Fruit fly (Drosophila melanogaster) whole organism, prepupa: ENCODE measurements around the gene Lint-1.

Experiments used
- CG10631 ChIP-seq: fragments of 200-800 bp; sonication (Bioruptor generic); optimal IDR thresholded peaks from 2 replicates; lab custom pipeline; 2016; ENCODE audit warnings: missing biosample characterization, missing genetic modification characterization
- CG10669 ChIP-seq: fragments of 200-800 bp; sonication (Bioruptor generic); optimal IDR thresholded peaks from 3 replicates; lab custom pipeline; 2018; ENCODE audit warnings: missing biosample characterization, mild to moderate bottlenecking, missing genetic modification characterization, moderate library complexity
- CG11294 ChIP-seq: fragments of 200-800 bp; sonication (Bioruptor generic); IDR thresholded peaks from 2 replicates; pipeline ENCODE4 v1.3.6; 2022; ENCODE audit warnings: missing biosample characterization, missing genetic modification characterization
- CG11762 ChIP-seq: fragments of 200-800 bp; sonication (Bioruptor generic); optimal IDR thresholded peaks from 3 replicates; lab custom pipeline; 2016; ENCODE audit warnings: missing biosample characterization, missing genetic modification characterization; ENCODE audit not compliant: insufficient read depth
- CG11902 ChIP-seq: fragments of 200-800 bp; sonication (Bioruptor generic); optimal IDR thresholded peaks from 3 replicates; lab custom pipeline; 2016; ENCODE audit warnings: missing biosample characterization, missing genetic modification characterization
- CG15336 ChIP-seq: fragments of 200-800 bp; sonication (Bioruptor generic); IDR thresholded peaks from 2 replicates; pipeline ENCODE4 v1.3.6; 2022; ENCODE audit warnings: missing biosample characterization, missing genetic modification characterization
- CG1621 ChIP-seq: fragments of 200-800 bp; sonication (Bioruptor generic); optimal IDR thresholded peaks from 3 replicates; lab custom pipeline; 2018; ENCODE audit warnings: missing biosample characterization, mild to moderate bottlenecking, missing genetic modification characterization
- CG3032 ChIP-seq: fragments of 200-800 bp; optimal IDR thresholded peaks from 2 replicates; lab custom pipeline; 2019; ENCODE audit warnings: missing biosample characterization, mild to moderate bottlenecking, missing genetic modification characterization, moderate library complexity
- CG31627 ChIP-seq: fragments of 200-800 bp; sonication (Bioruptor generic); optimal IDR thresholded peaks from 3 replicates; lab custom pipeline; 2016; ENCODE audit warnings: missing biosample characterization, missing genetic modification characterization
- CG32006 ChIP-seq: fragments of 200-800 bp; sonication (Bioruptor generic); optimal IDR thresholded peaks from 3 replicates; lab custom pipeline; 2017; ENCODE audit warnings: missing biosample characterization, mild to moderate bottlenecking, missing genetic modification characterization
- CG34406 ChIP-seq: fragments of 200-800 bp; sonication (Bioruptor generic); optimal IDR thresholded peaks from 3 replicates; lab custom pipeline; 2016; ENCODE audit warnings: missing biosample characterization, missing genetic modification characterization
- CG3919 ChIP-seq: fragments of 200-800 bp; sonication (Bioruptor generic); optimal IDR thresholded peaks from 3 replicates; lab custom pipeline; 2016; ENCODE audit warnings: missing biosample characterization, missing genetic modification characterization
- CG6163 ChIP-seq: fragments of 200-800 bp; sonication (Bioruptor generic); IDR thresholded peaks from 3 replicates; pipeline ENCODE4 v1.3.6; 2022; ENCODE audit warnings: missing biosample characterization, missing genetic modification characterization
- CG6276 ChIP-seq: fragments of 200-800 bp; sonication (Bioruptor generic); optimal IDR thresholded peaks from 2 replicates; lab custom pipeline; 2017; ENCODE audit warnings: missing biosample characterization, mild to moderate bottlenecking, missing genetic modification characterization
- CG6792 ChIP-seq: fragments of 200-800 bp; sonication (Bioruptor generic); optimal IDR thresholded peaks from 3 replicates; lab custom pipeline; 2016; ENCODE audit warnings: missing biosample characterization, missing genetic modification characterization
- CG6808 ChIP-seq: fragments of 200-800 bp; sonication (Bioruptor generic); optimal IDR thresholded peaks from 3 replicates; lab custom pipeline; 2017; ENCODE audit warnings: missing biosample characterization, missing genetic modification characterization, mild to moderate bottlenecking, moderate library complexity, missing genetic modification reagents
- CG6854 ChIP-seq: fragments of 200-800 bp; sonication (Bioruptor generic); optimal IDR thresholded peaks from 2 replicates; lab custom pipeline; 2017; ENCODE audit warnings: missing biosample characterization, mild to moderate bottlenecking, missing genetic modification characterization
- CG7368 ChIP-seq: fragments of 200-800 bp; sonication (Bioruptor generic); optimal IDR thresholded peaks from 3 replicates; lab custom pipeline; 2016; ENCODE audit warnings: missing biosample characterization, missing genetic modification characterization
- CG8119 ChIP-seq: fragments of 200-800 bp; sonication (Bioruptor generic); IDR thresholded peaks from 3 replicates; pipeline ENCODE4 v1.3.6; 2022; ENCODE audit warnings: missing biosample characterization, missing genetic modification characterization
- CG8632 ChIP-seq: fragments of 200-800 bp; sonication (Bioruptor generic); optimal IDR thresholded peaks from 3 replicates; lab custom pipeline; 2016; ENCODE audit warnings: missing biosample characterization, missing genetic modification characterization
- CG9139 ChIP-seq: fragments of 200-800 bp; sonication (Bioruptor generic); optimal IDR thresholded peaks from 3 replicates; lab custom pipeline; 2017; ENCODE audit warnings: missing biosample characterization, mild to moderate bottlenecking, missing genetic modification characterization
- Eip75B ChIP-seq: fragments of 200-800 bp; sonication (Bioruptor generic); optimal IDR thresholded peaks from 3 replicates; lab custom pipeline; 2016; ENCODE audit warnings: missing biosample characterization, missing genetic modification characterization
- Eip78C ChIP-seq: fragments of 200-800 bp; sonication (Bioruptor generic); peaks from one replicate; lab custom pipeline; 2016; ENCODE audit warnings: missing biosample characterization, missing genetic modification characterization
- Eip93F ChIP-seq: fragments of 200-800 bp; sonication (Bioruptor generic); optimal IDR thresholded peaks from 2 replicates; lab custom pipeline; 2016; ENCODE audit warnings: missing biosample characterization, mild to moderate bottlenecking, missing genetic modification characterization
- Gug ChIP-seq: fragments of 200-800 bp; sonication (Bioruptor generic); IDR thresholded peaks from 2 replicates; pipeline ENCODE4 v1.3.6; 2022; ENCODE audit warnings: missing biosample characterization, missing genetic modification characterization
- Hr38 ChIP-seq: sonication (Bioruptor generic); optimal IDR thresholded peaks from 2 replicates; lab custom pipeline; 2016; ENCODE audit warnings: missing biosample characterization, missing genetic modification characterization
- Hr4 ChIP-seq: fragments of 200-800 bp; sonication (Bioruptor generic); optimal IDR thresholded peaks from 3 replicates; lab custom pipeline; 2016; ENCODE audit warnings: missing biosample characterization, missing genetic modification characterization
- Met ChIP-seq: fragments of 200-800 bp; sonication (Bioruptor generic); optimal IDR thresholded peaks from 3 replicates; lab custom pipeline; 2016; ENCODE audit warnings: missing biosample characterization, missing genetic modification characterization
- OdsH ChIP-seq: fragments of 200-800 bp; sonication (Bioruptor generic); optimal IDR thresholded peaks from 3 replicates; lab custom pipeline; 2016; ENCODE audit warnings: missing biosample characterization, missing genetic modification characterization
- Smox ChIP-seq: fragments of 200-800 bp; sonication (Bioruptor generic); optimal IDR thresholded peaks from 3 replicates; lab custom pipeline; 2016; ENCODE audit warnings: missing biosample characterization, missing genetic modification characterization
- Sox102F ChIP-seq: fragments of 200-800 bp; sonication (Bioruptor generic); optimal IDR thresholded peaks from 2 replicates; lab custom pipeline; 2016; ENCODE audit warnings: missing biosample characterization, mild to moderate bottlenecking, missing genetic modification characterization
- Sox14 ChIP-seq: fragments of 200-800 bp; sonication (Bioruptor generic); optimal IDR thresholded peaks from 3 replicates; lab custom pipeline; 2016; ENCODE audit warnings: missing biosample characterization, missing genetic modification characterization
- achi ChIP-seq: fragments of 200-800 bp; sonication (Bioruptor generic); optimal IDR thresholded peaks from 3 replicates; lab custom pipeline; 2016; ENCODE audit warnings: missing biosample characterization, missing genetic modification characterization
- acj6 ChIP-seq: fragments of 200-800 bp; sonication (Bioruptor generic); optimal IDR thresholded peaks from 3 replicates; lab custom pipeline; 2016; ENCODE audit warnings: missing biosample characterization, missing genetic modification characterization
- cyc ChIP-seq: fragments of 200-800 bp; sonication (Bioruptor generic); optimal IDR thresholded peaks from 3 replicates; lab custom pipeline; 2016; ENCODE audit warnings: missing biosample characterization, missing genetic modification characterization
- dsx ChIP-seq: fragments of 200-800 bp; optimal IDR thresholded peaks from 3 replicates; lab custom pipeline; 2019; ENCODE audit warnings: missing biosample characterization, mild to moderate bottlenecking, missing genetic modification characterization, moderate library complexity; ENCODE audit not compliant: poor library complexity, severe bottlenecking
- eg ChIP-seq: fragments of 200-800 bp; sonication (Bioruptor generic); IDR thresholded peaks from 3 replicates; pipeline ENCODE4 v1.3.6; 2022; ENCODE audit warnings: missing biosample characterization, missing genetic modification characterization
- esn ChIP-seq: fragments of 200-800 bp; sonication (Bioruptor generic); optimal IDR thresholded peaks from 2 replicates; lab custom pipeline; 2016; ENCODE audit warnings: missing biosample characterization, mild to moderate bottlenecking, missing genetic modification characterization, moderate library complexity
- fd59A ChIP-seq: fragments of 200-800 bp; sonication (Bioruptor generic); optimal IDR thresholded peaks from 2 replicates; lab custom pipeline; 2017; ENCODE audit warnings: missing biosample characterization, mild to moderate bottlenecking, missing genetic modification characterization, missing genetic modification reagents
- fd85E ChIP-seq: fragments of 200-800 bp; sonication (Bioruptor generic); optimal IDR thresholded peaks from 3 replicates; lab custom pipeline; 2016; ENCODE audit warnings: missing biosample characterization, missing genetic modification characterization
- fkh ChIP-seq: fragments of 200-800 bp; sonication (Bioruptor generic); optimal IDR thresholded peaks from 3 replicates; lab custom pipeline; 2017; ENCODE audit warnings: missing biosample characterization, mild to moderate bottlenecking, missing genetic modification characterization, moderate library complexity
- net ChIP-seq: fragments of 200-800 bp; sonication (Bioruptor generic); optimal IDR thresholded peaks from 3 replicates; lab custom pipeline; 2016; ENCODE audit warnings: missing biosample characterization, missing genetic modification characterization
- pdm3 ChIP-seq: fragments of 200-800 bp; sonication (Bioruptor generic); optimal IDR thresholded peaks from 3 replicates; lab custom pipeline; 2016; ENCODE audit warnings: missing biosample characterization, missing genetic modification characterization
- spab ChIP-seq: fragments of 200-800 bp; sonication (Bioruptor generic); optimal IDR thresholded peaks from 2 replicates; lab custom pipeline; 2017; ENCODE audit warnings: missing biosample characterization, mild to moderate bottlenecking, missing genetic modification characterization, missing genetic modification reagents
- ss ChIP-seq, 2 experiments: fragments of 200-800 bp; sonication (Bioruptor generic); optimal IDR thresholded peaks; 2 replicates in 1 of 2; 3 replicates in 1 of 2; lab custom pipeline; 2017 to 2018; ENCODE audit warnings: mild to moderate bottlenecking in 2 of 2, missing biosample characterization in 2 of 2, missing genetic modification characterization in 2 of 2, moderate library complexity in 1 of 2
- topi ChIP-seq: fragments of 200-800 bp; sonication (Bioruptor generic); optimal IDR thresholded peaks from 3 replicates; lab custom pipeline; 2016; ENCODE audit warnings: missing biosample characterization, missing genetic modification characterization

Lint-1 gene

DNA sequence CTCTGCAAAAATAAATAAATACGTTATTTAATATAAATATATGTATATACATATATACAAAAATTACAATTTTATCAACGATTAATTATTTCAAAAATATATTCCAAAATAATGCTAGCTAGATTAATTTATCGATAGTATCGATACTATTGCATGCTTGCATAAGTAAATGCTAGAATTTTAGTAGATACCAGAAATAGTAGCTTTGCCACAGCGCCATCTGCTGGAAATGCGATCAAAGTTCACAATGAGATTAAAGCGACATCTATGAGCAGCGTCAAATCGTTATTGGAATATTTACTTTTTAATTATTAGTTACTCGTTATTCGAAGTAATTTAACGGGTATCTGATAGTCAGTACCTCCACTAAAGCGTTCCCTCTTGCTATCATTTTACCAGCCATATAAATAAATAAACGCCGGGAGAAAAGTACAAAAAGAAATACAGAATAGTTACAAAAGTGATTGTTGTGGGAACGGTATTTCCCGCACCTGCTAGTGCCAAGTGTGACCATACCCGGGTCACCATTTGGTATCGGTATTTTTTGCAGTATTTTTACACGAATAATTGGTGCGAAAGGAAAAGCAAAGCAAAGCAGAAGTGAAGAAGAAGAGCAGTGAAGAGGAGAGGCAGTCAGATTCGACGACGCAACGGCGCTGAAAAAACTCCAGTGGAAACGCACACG is 4.8 kb downstream of the Lint-1 start, which contains the start of the genes rtv and Dlic (continued):
- TF ChIP-seq esn (GFP tag; lab: Kevin White, UChicago) (peak; percentile 35), Sox102F (GFP tag; lab: Kevin White, UChicago) (no peak), CG10669 (GFP tag; lab: Kevin White, UChicago) (no peak), CG7368 (GFP tag; lab: Kevin White, UChicago) (no peak), acj6 (peak; percentile 0), CG31627 (peak; percentile 41), net (GFP tag; lab: Kevin White, UChicago) (no peak), fkh (peak; percentile 83), Met (GFP tag; lab: Kevin White, UChicago) (peak; percentile 8), CG32006 (GFP tag; lab: Kevin White, UChicago) (no peak), CG6792 (GFP tag; lab: Kevin White, UChicago) (no peak), CG6808 (GFP tag; lab: Kevin White, UChicago) (no peak), CG6163 (GFP tag; lab: Robert Waterston, UW) (peak; percentile 63; the same call in 2 of the 3 replicates), Sox14 (no peak), fd59A (GFP tag; lab: Kevin White, UChicago) (no peak)

dm6 chrX:11154511-11155197 is 5.5 kb downstream of the Lint-1 start:
- TF ChIP-seq CG6163 (GFP tag; lab: Robert Waterston, UW), result peak; percentile 71
- no peak for TF ChIP-seq CG10631 (GFP tag; lab: Kevin White, UChicago)
- no peak for TF ChIP-seq fd59A (GFP tag; lab: Kevin White, UChicago)
- TF ChIP-seq cyc, result no peak
- TF ChIP-seq CG15336 (GFP tag; lab: Robert Waterston, UW), result no peak; the same call in 1 of the 2 replicates
- TF ChIP-seq CG3919, result no peak
- TF ChIP-seq Eip78C (GFP tag; lab: Kevin White, UChicago), result peak; percentile 75
- peak; percentile 14; the same call in 1 of the 3 replicates for TF ChIP-seq eg (GFP tag; lab: Robert Waterston, UW)
- TF ChIP-seq CG6276 (GFP tag; lab: Kevin White, UChicago), result no peak
- no peak for TF ChIP-seq CG11762 (GFP tag; lab: Kevin White, UChicago)
- TF ChIP-seq CG32006 (GFP tag; lab: Kevin White, UChicago), result no peak
- TF ChIP-seq ss (GFP tag; optimal IDR thresholded peaks at IDR 0.05; lab: Kevin White, UChicago), result peak; percentile 40
- no peak for TF ChIP-seq CG6854
- TF ChIP-seq Eip75B (GFP tag; lab: Kevin White, UChicago), result no peak
- TF ChIP-seq net (GFP tag; lab: Kevin White, UChicago), result peak; percentile 22
- TF ChIP-seq dsx (GFP tag; lab: Kevin White, UChicago), result peak; percentile 38
- TF ChIP-seq spab (GFP tag; lab: Kevin White, UChicago), result no peak
- peak; percentile 63 for TF ChIP-seq fkh
- TF ChIP-seq CG11902 (GFP tag; lab: Kevin White, UChicago), result no peak
- no peak for TF ChIP-seq Hr38
- TF ChIP-seq Gug (GFP tag; lab: Robert Waterston, UW), result no peak
- no peak for TF ChIP-seq topi (GFP tag; lab: Kevin White, UChicago)
- no peak for TF ChIP-seq Eip93F (GFP tag; lab: Kevin White, UChicago)
- no peak for TF ChIP-seq CG8119 (GFP tag; lab: Robert Waterston, UW)
- TF ChIP-seq CG10669 (GFP tag; lab: Kevin White, UChicago), result peak; percentile 29
- peak; percentile 17 for TF ChIP-seq Sox14
- TF ChIP-seq CG31627, result no peak
- TF ChIP-seq pdm3 (GFP tag; lab: Kevin White, UChicago), result no peak
- no peak for TF ChIP-seq acj6
- no peak for TF ChIP-seq Hr4 (GFP tag; lab: Kevin White, UChicago)
- TF ChIP-seq OdsH, result no peak
- TF ChIP-seq CG9139, result peak; percentile 25
- TF ChIP-seq CG8632 (GFP tag; lab: Kevin White, UChicago), result no peak
- no peak for TF ChIP-seq Smox (GFP tag; lab: Kevin White, UChicago)
- TF ChIP-seq CG1621, result no peak
- no peak for TF ChIP-seq CG11294 (GFP tag; lab: Robert Waterston, UW)
- peak; percentile 8 for TF ChIP-seq CG6808 (GFP tag; lab: Kevin White, UChicago)
- peak; percentile 9 for TF ChIP-seq esn (GFP tag; lab: Kevin White, UChicago)
- no peak for TF ChIP-seq fd85E
- TF ChIP-seq CG34406 (GFP tag; lab: Kevin White, UChicago), result peak; percentile 24
- no peak for TF ChIP-seq CG3032
- TF ChIP-seq achi (GFP tag; lab: Kevin White, UChicago), result no peak
- TF ChIP-seq, all 60 proteins: peak for 13
